Fruit fly (Drosophila melanogaster): ENCODE data around the gene COX7A.

Gene COX7A

dm6 chr3R:8355579-8355978, 14.7 kb upstream of the COX7A start (continued):
- TF ChIP-seq sens-2 (GFP tag; IDR thresholded peaks at IDR 0.05) (peak; percentile 78; the same call in 1 of the 2 replicates), esg (GFP tag; conservative IDR thresholded peaks at IDR 0.05) (peak; percentile 92), Poxn (GFP tag; IDR thresholded peaks at IDR 0.05) (peak; percentile 93), B-H1 (GFP tag; IDR thresholded peaks at IDR 0.05) (peak; percentile 92), mld (GFP tag; IDR thresholded peaks at IDR 0.05; ENCODE audit: partially characterized antibody) (no peak), CG3726 (GFP tag; IDR thresholded peaks at IDR 0.05) (peak; percentile 88), gsb (GFP tag; IDR thresholded peaks at IDR 0.05) (peak; percentile 88), CG7372 (GFP tag; IDR thresholded peaks at IDR 0.05) (peak; percentile 83), wdn (GFP tag; IDR thresholded peaks at IDR 0.05) (peak; percentile 97), CG2889 (GFP tag; IDR thresholded peaks at IDR 0.05) (peak; percentile 91), CG1647 (GFP tag; optimal IDR thresholded peaks at IDR 0.05) (peak; percentile 93), CG14667 (GFP tag; IDR thresholded peaks at IDR 0.05) (peak; percentile 90), Meics (GFP tag; optimal IDR thresholded peaks at IDR 0.05) (peak; percentile 99), CG6689 (GFP tag; IDR thresholded peaks at IDR 0.05) (peak; percentile 94), CG13287 (GFP tag; IDR thresholded peaks at IDR 0.05; ENCODE audit: partially characterized antibody) (no peak), Side (GFP tag; optimal IDR thresholded peaks at IDR 0.05) (peak; percentile 97), Sin3A (optimal IDR thresholded peaks at IDR 0.05) (no peak), bsh (GFP tag; optimal IDR thresholded peaks at IDR 0.05) (peak; percentile 43 to 93), CG31441 (GFP tag; IDR thresholded peaks at IDR 0.05) (peak; percentile 76), D19B (GFP tag; optimal IDR thresholded peaks at IDR 0.05) (peak; percentile 90), CG18619 (GFP tag; optimal IDR thresholded peaks at IDR 0.05) (peak; percentile 96), wek (GFP tag; optimal IDR thresholded peaks at IDR 0.05) (peak; percentile 75), CG11504 (tag; optimal IDR thresholded peaks at IDR 0.05) (peak; percentile 93), sr (GFP tag; IDR thresholded peaks at IDR 0.05) (peak; percentile 69; the same call in 2 of the 3 replicates), seq (GFP tag; IDR thresholded peaks at IDR 0.05) (peak; percentile 95), mirr (GFP tag; optimal IDR thresholded peaks at IDR 0.05) (peak; percentile 83), ATbp (GFP tag; optimal IDR thresholded peaks at IDR 0.05) (peak; percentile 94), CG12769 (tag; optimal IDR thresholded peaks at IDR 0.05) (peak; percentile 99), Sry-β (GFP tag; optimal IDR thresholded peaks at IDR 0.05) (no peak), dysf (GFP tag; IDR thresholded peaks at IDR 0.05) (peak; percentile 96), Antp (GFP tag; optimal IDR thresholded peaks at IDR 0.05) (peak; percentile 96), lilli (GFP tag; optimal IDR thresholded peaks at IDR 0.05) (peak; percentile 98), Dp (GFP tag; optimal IDR thresholded peaks at IDR 0.05) (peak; percentile 4), CG17361 (GFP tag; IDR thresholded peaks at IDR 0.05) (peak; percentile 83), Nf-YA (GFP tag; IDR thresholded peaks at IDR 0.05) (peak; percentile 91), CG6813 (GFP tag; optimal IDR thresholded peaks at IDR 0.05) (peak; percentile 93), CG2129 (GFP tag; IDR thresholded peaks at IDR 0.05; ENCODE audit: partially characterized antibody) (no peak), CG34422 (GFP tag; IDR thresholded peaks at IDR 0.05) (peak; percentile 92), CG13624 (GFP tag; optimal IDR thresholded peaks at IDR 0.05) (peak; percentile 99), CG17612 (GFP tag; IDR thresholded peaks at IDR 0.05) (peak; percentile 87), chn (GFP tag; optimal IDR thresholded peaks at IDR 0.05) (peak; percentile 95), CG7987 (GFP tag; optimal IDR thresholded peaks at IDR 0.05) (peak; percentile 87), CG2202 (tag; optimal IDR thresholded peaks at IDR 0.05) (peak; percentile 75), CG7357 (GFP tag; IDR thresholded peaks at IDR 0.05) (peak; percentile 78; the same call in 2 of the 3 replicates), Fer3 (tag; optimal IDR thresholded peaks at IDR 0.05) (peak; percentile 97), sna (GFP tag; IDR thresholded peaks at IDR 0.05; ENCODE audit: partially characterized antibody) (no peak), repo (GFP tag; optimal IDR thresholded peaks at IDR 0.05) (peak; percentile 96), CG6791 (GFP tag; IDR thresholded peaks at IDR 0.05; ENCODE audit: partially characterized antibody) (no peak), Doc2 (GFP tag; IDR thresholded peaks at IDR 0.05) (peak; percentile 83; the same call in 1 of the 2 replicates), Pdp1 (GFP tag; optimal IDR thresholded peaks at IDR 0.05) (peak; percentile 96), Hand (GFP tag; optimal IDR thresholded peaks at IDR 0.05) (peak; percentile 94)
